Fruit fly (Drosophila melanogaster): ENCODE data around the gene CG11836.

DNA sequence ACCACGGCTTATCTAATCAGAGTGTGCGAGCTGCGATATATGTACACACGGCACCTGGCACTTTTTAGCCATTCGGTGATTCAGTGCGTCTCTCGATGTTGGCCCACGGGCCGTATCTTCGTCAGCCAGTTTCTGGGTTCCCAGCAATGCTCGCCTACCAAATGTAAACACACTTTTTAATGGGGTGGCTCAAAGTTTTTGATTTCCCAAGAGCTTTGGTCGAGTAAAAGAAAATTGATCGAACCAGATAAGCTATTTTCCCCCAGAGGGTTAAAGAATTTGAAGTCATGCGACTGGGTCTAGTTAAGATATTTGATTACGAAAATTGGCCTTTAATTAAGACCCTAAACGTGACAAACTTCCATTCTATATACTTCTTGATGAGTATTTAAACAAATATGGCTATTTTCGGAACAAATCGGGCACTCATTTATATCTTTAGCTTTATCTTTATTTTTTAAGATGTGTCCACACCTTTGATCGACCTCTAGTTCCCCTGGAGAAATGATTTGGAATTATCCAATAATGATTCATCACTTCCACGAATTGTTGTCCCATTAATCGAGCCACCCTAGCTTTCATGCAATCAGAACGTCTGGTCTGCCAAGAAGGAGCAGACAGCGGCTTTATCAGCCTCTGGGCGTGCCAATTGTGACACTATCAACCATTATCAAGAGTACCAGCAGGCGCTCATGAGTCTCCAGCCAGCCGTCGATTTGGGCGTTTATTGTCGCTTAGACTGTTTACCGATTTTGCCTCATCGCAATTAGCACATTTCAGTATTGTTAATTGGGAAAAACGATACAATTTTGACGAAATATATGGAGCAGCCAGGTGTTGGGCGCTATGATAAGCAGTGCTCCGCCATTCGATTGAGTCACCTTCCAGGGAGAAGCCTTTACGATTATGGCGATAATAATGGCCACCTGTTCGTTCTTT, 43.4 kb upstream of the CG11836 start:
- TF ChIP-seq Crg-1 (GFP tag; optimal IDR thresholded peaks at IDR 0.05) = no peak
- peak; percentile 41 for TF ChIP-seq pad (GFP tag; optimal IDR thresholded peaks at IDR 0.05)
- TF ChIP-seq kay (GFP tag; ENCODE audit: borderline replicate concordance) = peak; percentile 95
- no peak for TF ChIP-seq cnc (optimal IDR thresholded peaks at IDR 0.05)
- TF ChIP-seq Hr96 (GFP tag; optimal IDR thresholded peaks at IDR 0.05) = no peak
- no peak for TF ChIP-seq CG33017 (tag; optimal IDR thresholded peaks at IDR 0.05)
- TF ChIP-seq toe (GFP tag; optimal IDR thresholded peaks at IDR 0.05) = no peak
- peak; percentile 34 for TF ChIP-seq Mnt (GFP tag; optimal IDR thresholded peaks at IDR 0.05)
- no peak for TF ChIP-seq CG1620 (GFP tag; optimal IDR thresholded peaks at IDR 0.05)
- no peak for TF ChIP-seq cic (GFP tag; optimal IDR thresholded peaks at IDR 0.05)
- TF ChIP-seq bab1 (GFP tag; optimal IDR thresholded peaks at IDR 0.05) = no peak
- TF ChIP-seq Clk (GFP tag; optimal IDR thresholded peaks at IDR 0.05) = no peak
- peak; percentile 74 for TF ChIP-seq CG11617 (GFP tag; optimal IDR thresholded peaks at IDR 0.05)
- TF ChIP-seq CG12768 (GFP tag; optimal IDR thresholded peaks at IDR 0.05) = peak; percentile 40
